Worm (Caenorhabditis elegans) whole organism, early embryonic: ENCODE results near the gene cyp-32B1.

ENCODE experiments used
- B0310.2 ChIP-seq: sonication (generic microtip); optimal IDR thresholded peaks from 2 replicates; lab custom pipeline; 2016; ENCODE audit warnings: mild to moderate bottlenecking, missing genetic modification characterization, missing compliant biosample characterization
- F13C5.2 ChIP-seq: sonication (generic microtip); optimal IDR thresholded peaks from 2 replicates; lab custom pipeline; 2017; ENCODE audit warnings: mild to moderate bottlenecking, missing genetic modification characterization, inconsistent platforms, missing compliant biosample characterization
- aly-1 ChIP-seq: sonication (generic microtip); optimal IDR thresholded peaks from 2 replicates; lab custom pipeline; 2016; ENCODE audit warnings: missing genetic modification characterization, missing compliant biosample characterization
- ama-1 ChIP-seq: fragments of 150-350 bp; optimal IDR thresholded peaks from 2 replicates; lab custom pipeline; 2014
- ceh-13 ChIP-seq: fragments of 200-800 bp; sonication (Bioruptor generic); optimal IDR thresholded peaks from 2 replicates; lab custom pipeline; 2018; ENCODE audit warnings: mild to moderate bottlenecking, missing genetic modification characterization, missing compliant biosample characterization
- ceh-36 ChIP-seq: sonication (generic microtip); optimal IDR thresholded peaks from 2 replicates; lab custom pipeline; 2016; ENCODE audit warnings: missing genetic modification characterization, inconsistent platforms, missing compliant biosample characterization
- ets-7 ChIP-seq: sonication (generic microtip); optimal IDR thresholded peaks from 2 replicates; lab custom pipeline; 2016; ENCODE audit warnings: missing genotype, missing genetic modification characterization, missing compliant biosample characterization
- flt-1 ChIP-seq: fragments of 200-800 bp; sonication (Bioruptor generic); IDR thresholded peaks from 2 replicates; pipeline ENCODE4 v1.3.6; 2022; ENCODE audit warnings: missing genetic modification characterization, missing compliant biosample characterization
- hmbx-1 ChIP-seq: sonication (generic microtip); optimal IDR thresholded peaks from 2 replicates; lab custom pipeline; 2016; ENCODE audit warnings: mild to moderate bottlenecking, missing genetic modification characterization, missing compliant biosample characterization
- hmg-4 ChIP-seq: fragments of 200-800 bp; sonication (Bioruptor generic); optimal IDR thresholded peaks from 2 replicates; lab custom pipeline; 2018; ENCODE audit warnings: mild to moderate bottlenecking, missing genetic modification characterization, missing compliant biosample characterization
- hnd-1 ChIP-seq: sonication (generic microtip); optimal IDR thresholded peaks from 2 replicates; lab custom pipeline; 2016; ENCODE audit warnings: missing genetic modification characterization, missing compliant biosample characterization
- pes-1 ChIP-seq: fragments of 200-800 bp; sonication (Bioruptor generic); IDR thresholded peaks from 2 replicates; pipeline ENCODE4 v1.3.6; 2022; ENCODE audit warnings: missing genetic modification reagents, missing genetic modification characterization, missing compliant biosample characterization
- scrt-1 ChIP-seq: fragments of 200-800 bp; sonication (Bioruptor generic); IDR thresholded peaks from 2 replicates; pipeline ENCODE4 v1.3.6; 2022; ENCODE audit warnings: missing genetic modification characterization, missing compliant biosample characterization
- sea-1 ChIP-seq: fragments of 200-800 bp; sonication (Bioruptor generic); conservative IDR thresholded peaks from 2 replicates; pipeline ENCODE4 v1.3.6; 2022; ENCODE audit warnings: missing genetic modification characterization, missing compliant biosample characterization
- tbx-11 ChIP-seq: fragments of 200-800 bp; sonication (Bioruptor generic); IDR thresholded peaks from 2 replicates; pipeline ENCODE4 v1.3.6; 2022; ENCODE audit warnings: missing genetic modification characterization, missing compliant biosample characterization
- tbx-37 ChIP-seq: fragments of 200-800 bp; sonication (Bioruptor generic); conservative IDR thresholded peaks from 2 replicates; pipeline ENCODE4 v1.3.6; 2022; ENCODE audit warnings: missing genetic modification reagents, missing genetic modification characterization, missing compliant biosample characterization
- tra-4 ChIP-seq: sonication (generic microtip); optimal IDR thresholded peaks from 2 replicates; lab custom pipeline; 2017; ENCODE audit warnings: missing genetic modification characterization, missing compliant biosample characterization

Gene cyp-32B1

ce11 chrV:2233177-2233576, 32.0 kb upstream of the cyp-32B1 start, which contains the start of gene nhr-96:
nhr-96 (plus strand) TSS chrV:2233477.
- TF ChIP-seq tra-4 = no peak
- no peak for TF ChIP-seq pes-1 (GFP tag; lab: Robert Waterston, UW)
- no peak for TF ChIP-seq ets-7 (tag; lab: Kevin White, UChicago)

- TF ChIP-seq tbx-11 (GFP tag; lab: Robert Waterston, UW) (no peak), tbx-37 (no peak), aly-1 (tag; lab: Kevin White, UChicago) (no peak), ama-1 (no peak), F13C5.2 (tag; lab: Kevin White, UChicago) (no peak)
These were observed 29.7 kb upstream of the cyp-32B1 start, which contains the start of gene nhr-134 for ce11 chrV:2230912-2231311. nhr-134 (plus strand) TSS chrV:2231223.

- no peak for TF ChIP-seq flt-1
- no peak for TF ChIP-seq ceh-13 (GFP tag; lab: Kevin White, UChicago)
- no peak for TF ChIP-seq hmg-4 (GFP tag; lab: Kevin White, UChicago)
- TF ChIP-seq ama-1 = no peak
- no peak for TF ChIP-seq tra-4
- TF ChIP-seq F13C5.2 (tag; lab: Kevin White, UChicago) = no peak
- no peak for TF ChIP-seq sea-1 (GFP tag; lab: Robert Waterston, UW)
- TF ChIP-seq scrt-1 = no peak
- TF ChIP-seq aly-1 (tag; lab: Kevin White, UChicago) = no peak
These were observed 27.6 kb upstream of the cyp-32B1 start, which contains the start of gene nhr-126 for ce11 chrV:2228781-2229180. nhr-126 (plus strand) TSS chrV:2229081.

ce11 chrV:2226903-2227302, 25.7 kb upstream of the cyp-32B1 start, which contains the start of gene nhr-18:
nhr-18 (plus strand) TSS chrV:2227203.
- no peak for TF ChIP-seq hmbx-1
- TF ChIP-seq hmg-4 (GFP tag; lab: Kevin White, UChicago) = no peak
- no peak for TF ChIP-seq ceh-36 (tag; lab: Kevin White, UChicago)
- TF ChIP-seq hnd-1 (tag; lab: Kevin White, UChicago) = no peak

ce11 chrV:2225130-2225529, 23.9 kb upstream of the cyp-32B1 start, which contains the start of gene nhr-103:
nhr-103 (plus strand) TSS chrV:2225430.
- TF ChIP-seq sea-1 (GFP tag; lab: Robert Waterston, UW) (no peak), ama-1 (no peak), F13C5.2 (tag; lab: Kevin White, UChicago) (no peak), ets-7 (tag; lab: Kevin White, UChicago) (no peak), pes-1 (GFP tag; lab: Robert Waterston, UW) (no peak), tbx-11 (GFP tag; lab: Robert Waterston, UW) (no peak), B0310.2 (tag; lab: Kevin White, UChicago) (no peak), ceh-36 (tag; lab: Kevin White, UChicago) (no peak), flt-1 (no peak), tbx-37 (no peak)

ce11 chrV:2221764-2222163, 20.5 kb upstream of the cyp-32B1 start, which contains the start of gene nhr-128:
nhr-128 (plus strand) TSS chrV:2222064.
- TF ChIP-seq F13C5.2 (tag; lab: Kevin White, UChicago) = no peak
- TF ChIP-seq tbx-37 = no peak
- no peak for TF ChIP-seq sea-1 (GFP tag; lab: Robert Waterston, UW)
- TF ChIP-seq hmg-4 (GFP tag; lab: Kevin White, UChicago) = no peak
- no peak for TF ChIP-seq ceh-36 (tag; lab: Kevin White, UChicago)

ce11 chrV:2218803-2219202, 17.6 kb upstream of the cyp-32B1 start, which contains the start of gene nhr-56:
nhr-56 (plus strand) TSS chrV:2219004.
- TF ChIP-seq F13C5.2 (tag; lab: Kevin White, UChicago) = no peak
- no peak for TF ChIP-seq scrt-1
- TF ChIP-seq B0310.2 (tag; lab: Kevin White, UChicago) = no peak
- TF ChIP-seq ets-7 (tag; lab: Kevin White, UChicago) = no peak
- TF ChIP-seq flt-1 = no peak
- TF ChIP-seq tbx-37 = no peak
- no peak for TF ChIP-seq ceh-36 (tag; lab: Kevin White, UChicago)
- no peak for TF ChIP-seq tra-4
- no peak for TF ChIP-seq hnd-1 (tag; lab: Kevin White, UChicago)
- no peak for TF ChIP-seq sea-1 (GFP tag; lab: Robert Waterston, UW)
- TF ChIP-seq ceh-13 (GFP tag; lab: Kevin White, UChicago) = no peak

ce11 chrV:2216927-2217326, 15.7 kb upstream of the cyp-32B1 start:
- no peak for TF ChIP-seq tbx-37
- no peak for TF ChIP-seq tbx-11 (GFP tag; lab: Robert Waterston, UW)
- no peak for TF ChIP-seq tra-4
- TF ChIP-seq ceh-13 (GFP tag; lab: Kevin White, UChicago) = no peak
- TF ChIP-seq hmg-4 (GFP tag; lab: Kevin White, UChicago) = no peak
- no peak for TF ChIP-seq flt-1
- no peak for TF ChIP-seq ceh-36 (tag; lab: Kevin White, UChicago)

- no peak for TF ChIP-seq F13C5.2 (tag; lab: Kevin White, UChicago)
- TF ChIP-seq ceh-36 (tag; lab: Kevin White, UChicago) = no peak
- TF ChIP-seq tra-4 = no peak
- TF ChIP-seq sea-1 (GFP tag; lab: Robert Waterston, UW) = no peak
- no peak for TF ChIP-seq ama-1
- TF ChIP-seq hmbx-1 = no peak
- TF ChIP-seq hmg-4 (GFP tag; lab: Kevin White, UChicago) = no peak
- no peak for TF ChIP-seq aly-1 (tag; lab: Kevin White, UChicago)
- no peak for TF ChIP-seq ets-7 (tag; lab: Kevin White, UChicago)
- TF ChIP-seq tbx-11 (GFP tag; lab: Robert Waterston, UW) = no peak
- TF ChIP-seq pes-1 (GFP tag; lab: Robert Waterston, UW) = no peak
- no peak for TF ChIP-seq hnd-1 (tag; lab: Kevin White, UChicago)
- no peak for TF ChIP-seq B0310.2 (tag; lab: Kevin White, UChicago)
- TF ChIP-seq ceh-13 (GFP tag; lab: Kevin White, UChicago) = no peak
- no peak for TF ChIP-seq tbx-37
- no peak for TF ChIP-seq scrt-1
- no peak for TF ChIP-seq flt-1
These were observed 14.1 kb upstream of the cyp-32B1 start, which contains the start of gene nstp-8 for ce11 chrV:2215352-2215751. nstp-8 (plus strand) TSS chrV:2215652.
